Worm (Caenorhabditis elegans) whole organism, L4 larva: Measurements from ENCODE around the gene saps-1.

Experiments used
- F26F4.8 ChIP-seq: fragments of 200-800 bp; sonication (Bioruptor generic); conservative IDR thresholded peaks from 2 replicates; pipeline ENCODE4 v1.3.6; 2022; ENCODE audit warnings: missing genetic modification characterization, missing compliant biosample characterization
- F37D6.2 ChIP-seq: sonication (generic microtip); optimal IDR thresholded peaks from 2 replicates; lab custom pipeline; 2016; ENCODE audit warnings: mild to moderate bottlenecking, missing genetic modification characterization, missing compliant biosample characterization
- F44E2.7 ChIP-seq: fragments of 200-800 bp; sonication (Bioruptor generic); IDR thresholded peaks from 2 replicates; pipeline ENCODE4 v2.1.2; 2022; ENCODE audit warnings: missing genetic modification characterization, missing compliant biosample characterization
- aha-1 ChIP-seq: fragments of 150-350 bp; peaks from one replicate; lab custom pipeline; 2014; ENCODE audit warnings: missing biosample characterization, missing genetic modification characterization
- ceh-32 ChIP-seq: sonication (generic microtip); optimal IDR thresholded peaks from 2 replicates; lab custom pipeline; 2016; ENCODE audit warnings: mild to moderate bottlenecking, missing genetic modification characterization, missing compliant biosample characterization; ENCODE audit not compliant: poor library complexity
- ceh-62 ChIP-seq: sonication (generic microtip); optimal IDR thresholded peaks from 2 replicates; lab custom pipeline; 2017; ENCODE audit warnings: missing biosample characterization, missing genetic modification characterization
- ces-1 ChIP-seq: fragments of 150-350 bp; sonication (generic microtip); optimal IDR thresholded peaks from 4 replicates; lab custom pipeline; 2014; ENCODE audit warnings: missing biosample characterization, missing genetic modification reagents, missing genetic modification characterization
- ctbp-1 ChIP-seq: fragments of 200-800 bp; sonication (Bioruptor generic); IDR thresholded peaks from 2 replicates; pipeline ENCODE4 v1.3.6; 2022; ENCODE audit warnings: missing genetic modification reagents, missing genetic modification characterization, missing compliant biosample characterization
- daf-16 ChIP-seq, 3 experiments: sonication (generic microtip); optimal IDR thresholded peaks; 2 replicates each; lab custom pipeline; 2016 to 2017; ENCODE audit warnings: missing genetic modification characterization in 3 of 3, missing genetic modification reagents in 3 of 3, mild to moderate bottlenecking in 2 of 3, missing compliant biosample characterization in 2 of 3, missing biosample characterization in 1 of 3, moderate library complexity in 1 of 3
- dmd-6 ChIP-seq: fragments of 200-800 bp; sonication (Bioruptor generic); IDR thresholded peaks from 2 replicates; pipeline ENCODE4 v1.3.6; 2022; ENCODE audit warnings: missing genetic modification reagents, missing genetic modification characterization, missing compliant biosample characterization
- dmd-9 ChIP-seq: fragments of 200-800 bp; sonication (Bioruptor generic); IDR thresholded peaks from 2 replicates; pipeline ENCODE4 v1.3.6; 2022; ENCODE audit warnings: missing genetic modification reagents, missing genetic modification characterization, missing compliant biosample characterization
- egl-43 ChIP-seq: fragments of 200-800 bp; sonication (Bioruptor generic); IDR thresholded peaks from 2 replicates; pipeline ENCODE4 v1.3.6; 2022; ENCODE audit warnings: missing genetic modification reagents, missing genetic modification characterization, missing compliant biosample characterization
- fkh-10 ChIP-seq: fragments of 150-350 bp; optimal IDR thresholded peaks from 2 replicates; lab custom pipeline; 2014; ENCODE audit warnings: missing biosample characterization, missing genetic modification reagents, missing genetic modification characterization
- fos-1 ChIP-seq: fragments of 150-350 bp; optimal IDR thresholded peaks from 2 replicates; lab custom pipeline; 2014; ENCODE audit warnings: missing biosample characterization, missing genetic modification characterization
- hif-1 ChIP-seq, 2 experiments: sonication (generic microtip); optimal IDR thresholded peaks; 2 replicates each; lab custom pipeline; 2016 to 2017; ENCODE audit warnings: missing compliant biosample characterization in 2 of 2, missing genetic modification characterization in 2 of 2, missing genetic modification reagents in 2 of 2, missing genotype in 2 of 2, mild to moderate bottlenecking in 1 of 2
- hlh-30 ChIP-seq: sonication (generic microtip); optimal IDR thresholded peaks from 2 replicates; lab custom pipeline; 2017; ENCODE audit warnings: antibody characterized with exemption, mild to moderate bottlenecking, missing genetic modification characterization, missing compliant biosample characterization; ENCODE audit not compliant: insufficient read depth
- lin-1 ChIP-seq: fragments of 200-800 bp; sonication (Bioruptor generic); IDR thresholded peaks from 2 replicates; pipeline ENCODE4 v1.3.6; 2022; ENCODE audit warnings: missing genetic modification reagents, missing genetic modification characterization, missing compliant biosample characterization
- lin-13 ChIP-seq: fragments of 150-350 bp; optimal IDR thresholded peaks from 2 replicates; lab custom pipeline; 2014; ENCODE audit warnings: missing biosample characterization, missing genetic modification reagents, missing genetic modification characterization
- lin-39 ChIP-seq: fragments of 150-350 bp; optimal IDR thresholded peaks from 2 replicates; lab custom pipeline; 2014; ENCODE audit warnings: missing biosample characterization, missing genetic modification reagents, missing genetic modification characterization
- lir-3 ChIP-seq: sonication (generic microtip); optimal IDR thresholded peaks from 2 replicates; lab custom pipeline; 2016; ENCODE audit warnings: mild to moderate bottlenecking, missing genetic modification characterization, missing compliant biosample characterization
- mxl-3 ChIP-seq: fragments of 200-800 bp; sonication (Bioruptor generic); optimal IDR thresholded peaks from 2 replicates; lab custom pipeline; 2018; ENCODE audit warnings: mild to moderate bottlenecking, missing genetic modification characterization, missing compliant biosample characterization
- nhr-10 ChIP-seq: fragments of 150-350 bp; optimal IDR thresholded peaks from 2 replicates; lab custom pipeline; 2014; ENCODE audit warnings: missing biosample characterization, missing genetic modification characterization
- nhr-42 ChIP-seq: fragments of 200-800 bp; sonication (Bioruptor generic); IDR thresholded peaks from 2 replicates; pipeline ENCODE4 v1.3.6; 2022; ENCODE audit warnings: missing genetic modification characterization, missing compliant biosample characterization
- nhr-76 ChIP-seq: fragments of 150-350 bp; optimal IDR thresholded peaks from 2 replicates; lab custom pipeline; 2014; ENCODE audit warnings: missing biosample characterization, missing genetic modification characterization
- nhr-77 ChIP-seq: fragments of 150-350 bp; optimal IDR thresholded peaks from 2 replicates; lab custom pipeline; 2014; ENCODE audit warnings: missing biosample characterization, missing genetic modification characterization
- rbr-2 ChIP-seq: sonication (generic microtip); optimal IDR thresholded peaks from 2 replicates; lab custom pipeline; 2016; ENCODE audit warnings: missing genotype, missing genetic modification characterization, missing compliant biosample characterization
- saeg-2 ChIP-seq: fragments of 200-800 bp; sonication (Bioruptor generic); IDR thresholded peaks from 2 replicates; pipeline ENCODE4 v1.3.6; 2022; ENCODE audit warnings: missing genetic modification reagents, missing genetic modification characterization, missing compliant biosample characterization
- sdz-12 ChIP-seq: fragments of 200-800 bp; sonication (Bioruptor generic); optimal IDR thresholded peaks from 2 replicates; lab custom pipeline; 2018; ENCODE audit warnings: mild to moderate bottlenecking, missing genetic modification characterization, missing compliant biosample characterization
- set-16 ChIP-seq: fragments of 200-800 bp; sonication (Bioruptor generic); IDR thresholded peaks from 2 replicates; pipeline ENCODE4 v1.3.6; 2022; ENCODE audit warnings: missing genetic modification reagents, missing genetic modification characterization, missing compliant biosample characterization
- snpc-1.2 ChIP-seq: fragments of 200-800 bp; sonication (Bioruptor generic); IDR thresholded peaks from 2 replicates; pipeline ENCODE4 v1.3.6; 2022; ENCODE audit warnings: missing genetic modification reagents, missing genetic modification characterization, missing compliant biosample characterization
- snpc-4 ChIP-seq: fragments of 150-350 bp; optimal IDR thresholded peaks from 2 replicates; lab custom pipeline; 2014; ENCODE audit warnings: missing biosample characterization, missing genetic modification characterization
- unc-39 ChIP-seq: sonication (generic microtip); optimal IDR thresholded peaks from 2 replicates; lab custom pipeline; 2017; ENCODE audit warnings: missing biosample characterization, missing genetic modification characterization
- unc-62 ChIP-seq, 3 experiments: fragments of 150-350 bp in 1 of 3; sonication (generic microtip); optimal IDR thresholded peaks in 2 of 3; peaks in 1 of 3; 1 replicate in 1 of 3; 2 replicates in 2 of 3; lab custom pipeline; 2014 to 2017; ENCODE audit warnings: missing biosample characterization in 3 of 3, missing genetic modification characterization in 3 of 3, missing genetic modification reagents in 3 of 3, missing genotype in 1 of 3
- zag-1 ChIP-seq: fragments of 150-350 bp; optimal IDR thresholded peaks from 2 replicates; lab custom pipeline; 2014; ENCODE audit warnings: missing biosample characterization, missing genetic modification characterization
- zfp-2 ChIP-seq: sonication (generic microtip); optimal IDR thresholded peaks from 2 replicates; lab custom pipeline; 2016; ENCODE audit warnings: mild to moderate bottlenecking, missing genetic modification characterization, missing compliant biosample characterization
- ztf-11 ChIP-seq: fragments of 150-350 bp; optimal IDR thresholded peaks from 2 replicates; lab custom pipeline; 2014; ENCODE audit warnings: missing biosample characterization, missing genetic modification characterization

The saps-1 gene

ce11 chrII:11316663-11317062 is 19.2 kb downstream of the saps-1 start:
- TF ChIP-seq rbr-2 (tag; lab: Kevin White, UChicago) (no peak), lir-3 (tag; lab: Kevin White, UChicago) (no peak), nhr-42 (GFP tag; lab: Robert Waterston, UW) (no peak), ceh-32 (tag; lab: Kevin White, UChicago) (no peak), F44E2.7 (GFP tag; lab: Robert Waterston, UW) (no peak), lin-13 (GFP tag; lab: Kevin White, UChicago) (no peak), F37D6.2 (tag; lab: Kevin White, UChicago) (no peak), ztf-11 (tag; lab: Kevin White, UChicago) (no peak), nhr-76 (tag; lab: Kevin White, UChicago) (no peak), zag-1 (tag; lab: Kevin White, UChicago) (no peak), daf-16 (GFP tag; optimal IDR thresholded peaks at IDR 0.05; lab: Kevin White, UChicago) (no peak), daf-16 (tag; optimal IDR thresholded peaks at IDR 0.05; lab: Kevin White, UChicago) (no peak), saeg-2 (GFP tag; lab: Robert Waterston, UW) (no peak), dmd-9 (no peak), mxl-3 (GFP tag; lab: Kevin White, UChicago) (no peak), snpc-1.2 (GFP tag; lab: Robert Waterston, UW) (no peak), ceh-62 (tag; lab: Kevin White, UChicago) (no peak), fos-1 (tag; lab: Kevin White, UChicago) (no peak), set-16 (GFP tag; lab: Robert Waterston, UW) (no peak)

- no peak for TF ChIP-seq ctbp-1 (GFP tag; lab: Robert Waterston, UW)
- peak; percentile 56 for TF ChIP-seq aha-1
Measured at ce11 chrII:11319591-11319990, 22.1 kb downstream of the saps-1 start, which contains the start of gene nlp-51. Gene nlp-51, minus strand, starts transcription at chrII:11319691.

- TF ChIP-seq rbr-2 (tag; lab: Kevin White, UChicago) (peak; percentile 16), set-16 (GFP tag; lab: Robert Waterston, UW) (peak; percentile 17; the same call in 1 of the 2 replicates), nhr-42 (GFP tag; lab: Robert Waterston, UW) (no peak), ctbp-1 (GFP tag; lab: Robert Waterston, UW) (0 out of 2 replicates have a peak, but pooled peaks have one; percentile 16), sdz-12 (GFP tag; lab: Kevin White, UChicago) (no peak), hlh-30 (peak; percentile 4), nhr-10 (tag; lab: Kevin White, UChicago) (no peak), zfp-2 (tag; lab: Kevin White, UChicago) (no peak), ceh-32 (tag; lab: Kevin White, UChicago) (no peak), dmd-6 (GFP tag; lab: Robert Waterston, UW) (no peak), unc-62 (GFP tag; optimal IDR thresholded peaks at IDR 0.05 in 1 of 2; lab: Kevin White, UChicago) (peak in 1 of 2 experiments; percentile 53), unc-62 (tag; optimal IDR thresholded peaks at IDR 0.05; lab: Kevin White, UChicago) (no peak), lin-39 (tag; lab: Kevin White, UChicago) (no peak), F26F4.8 (GFP tag; lab: Robert Waterston, UW) (no peak), lin-1 (GFP tag; lab: Robert Waterston, UW) (no peak), lin-13 (GFP tag; lab: Kevin White, UChicago) (no peak), snpc-4 (tag; lab: Kevin White, UChicago) (no peak), unc-39 (no peak), F44E2.7 (GFP tag; lab: Robert Waterston, UW) (no peak), egl-43 (GFP tag; lab: Robert Waterston, UW) (no peak), nhr-77 (tag; lab: Kevin White, UChicago) (no peak)
- TF ChIP-seq, all 104 proteins: peak for 5
Measured at ce11 chrII:11329021-11329479, 31.6 kb downstream of the saps-1 start, which contains the start of gene tag-180. Gene tag-180, minus strand, starts transcription at chrII:11329429.

- TF ChIP-seq ces-1 (GFP tag; lab: Kevin White, UChicago), result peak; percentile 17
- TF ChIP-seq hif-1 (tag; optimal IDR thresholded peaks at IDR 0.05; lab: Kevin White, UChicago), result no peak
- TF ChIP-seq fkh-10, result peak; percentile 90
Measured at ce11 chrII:11333375-11333774, 35.9 kb downstream of the saps-1 start.
